Fruit fly (Drosophila melanogaster): Measurements from ENCODE around the gene CG33298.

Gene CG33298

DNA sequence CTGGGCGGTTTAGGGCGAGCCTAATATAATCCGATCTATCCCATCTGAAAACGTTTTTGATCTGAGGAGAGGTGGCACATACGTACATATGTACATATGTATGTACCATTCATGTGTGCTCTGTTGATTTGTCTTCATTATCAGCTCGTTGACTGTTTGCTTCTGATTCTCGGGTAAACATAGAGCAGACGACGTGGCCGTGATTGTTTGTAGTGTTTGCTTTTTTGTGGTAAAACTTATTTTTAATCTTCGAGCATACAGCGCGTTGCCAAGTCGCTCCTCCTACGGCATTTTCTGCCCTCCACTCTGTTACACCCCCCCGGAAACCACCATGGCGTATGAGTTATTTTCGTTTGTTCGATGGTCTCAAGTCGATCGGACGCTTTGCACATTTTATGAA, 30.4 kb downstream of the CG33298 start:
- TF ChIP-seq fkh (GFP tag; optimal IDR thresholded peaks at IDR 0.05) (peak; percentile 99), Sox15 (GFP tag; optimal IDR thresholded peaks at IDR 0.05) (no peak), CG3032 (tag; optimal IDR thresholded peaks at IDR 0.05) (no peak), CG8319 (GFP tag; optimal IDR thresholded peaks at IDR 0.05) (no peak), pdm3 (GFP tag; optimal IDR thresholded peaks at IDR 0.05) (peak; percentile 1), dsx (GFP tag; optimal IDR thresholded peaks at IDR 0.05; ENCODE audit: poor library complexity, severe bottlenecking) (peak; percentile 26), Sox102F (GFP tag; optimal IDR thresholded peaks at IDR 0.05) (no peak), dac (GFP tag; optimal IDR thresholded peaks at IDR 0.05) (no peak), spab (GFP tag; optimal IDR thresholded peaks at IDR 0.05) (peak; percentile 54), Eip75B (GFP tag; optimal IDR thresholded peaks at IDR 0.05) (no peak), svp (GFP tag) (no peak), Hr39 (GFP tag; optimal IDR thresholded peaks at IDR 0.05) (no peak), CG11762 (GFP tag; optimal IDR thresholded peaks at IDR 0.05; ENCODE audit: insufficient read depth) (peak; percentile 17), Lpt (GFP tag; optimal IDR thresholded peaks at IDR 0.05) (peak; percentile 20), CG9139 (GFP tag; optimal IDR thresholded peaks at IDR 0.05) (peak; percentile 72), CG8632 (GFP tag; optimal IDR thresholded peaks at IDR 0.05) (no peak), CG6792 (GFP tag; optimal IDR thresholded peaks at IDR 0.05) (peak; percentile 14), OdsH (GFP tag; optimal IDR thresholded peaks at IDR 0.05) (peak; percentile 17), lz (GFP tag; optimal IDR thresholded peaks at IDR 0.05) (no peak), CG3919 (GFP tag; optimal IDR thresholded peaks at IDR 0.05) (peak; percentile 48), CG34406 (GFP tag; optimal IDR thresholded peaks at IDR 0.05) (peak; percentile 1), net (GFP tag; optimal IDR thresholded peaks at IDR 0.05) (peak; percentile 47), CG6163 (GFP tag; IDR thresholded peaks at IDR 0.05) (peak; percentile 59; the same call in 2 of the 3 replicates), CG1621 (tag; optimal IDR thresholded peaks at IDR 0.05) (peak; percentile 56), achi (GFP tag; optimal IDR thresholded peaks at IDR 0.05) (peak; percentile 23), salr (GFP tag; optimal IDR thresholded peaks at IDR 0.05) (peak; percentile 3 to 53), eg (GFP tag; IDR thresholded peaks at IDR 0.05) (0 out of 3 replicates have a peak, but pooled peaks have one; percentile 29), Ets96B (tag; optimal IDR thresholded peaks at IDR 0.05) (no peak), Sox14 (GFP tag; optimal IDR thresholded peaks at IDR 0.05) (no peak), Smox (GFP tag; optimal IDR thresholded peaks at IDR 0.05) (no peak), esn (GFP tag; optimal IDR thresholded peaks at IDR 0.05) (no peak), CG11902 (GFP tag; optimal IDR thresholded peaks at IDR 0.05) (no peak), Hr4 (GFP tag; optimal IDR thresholded peaks at IDR 0.05) (no peak), Met (GFP tag; optimal IDR thresholded peaks at IDR 0.05) (no peak), CG8119 (GFP tag; IDR thresholded peaks at IDR 0.05) (no peak), Hr38 (GFP tag; optimal IDR thresholded peaks at IDR 0.05) (no peak), Eip78C (GFP tag) (peak; percentile 83), CG15336 (GFP tag; IDR thresholded peaks at IDR 0.05) (no peak; the same call in 1 of the 2 replicates), CG11294 (GFP tag; IDR thresholded peaks at IDR 0.05) (peak; percentile 19; the same call in 1 of the 2 replicates), Ets21C (GFP tag; optimal IDR thresholded peaks at IDR 0.05) (no peak), ss (GFP tag; optimal IDR thresholded peaks at IDR 0.05) (peak; percentile 48 to 71), acj6 (GFP tag; optimal IDR thresholded peaks at IDR 0.05) (peak; percentile 13), fd59A (GFP tag; optimal IDR thresholded peaks at IDR 0.05) (no peak), CG6808 (GFP tag; optimal IDR thresholded peaks at IDR 0.05) (peak; percentile 65), CG31627 (GFP tag; optimal IDR thresholded peaks at IDR 0.05) (no peak), CG6854 (GFP tag; optimal IDR thresholded peaks at IDR 0.05) (no peak), topi (GFP tag; optimal IDR thresholded peaks at IDR 0.05) (no peak), cyc (GFP tag; optimal IDR thresholded peaks at IDR 0.05) (no peak), Gug (GFP tag; IDR thresholded peaks at IDR 0.05) (0 out of 2 replicates have a peak, but pooled peaks have one; percentile 21), Blimp-1 (GFP tag; optimal IDR thresholded peaks at IDR 0.05) (no peak), CG10631 (GFP tag; optimal IDR thresholded peaks at IDR 0.05) (peak; percentile 26), CG32006 (GFP tag; optimal IDR thresholded peaks at IDR 0.05) (peak; percentile 22), CG6276 (GFP tag; optimal IDR thresholded peaks at IDR 0.05) (peak; percentile 32)

Measured in whole organism, prepupa.